Worm (Caenorhabditis elegans): ENCODE data around the gene comt-2.

The comt-2 gene

DNA sequence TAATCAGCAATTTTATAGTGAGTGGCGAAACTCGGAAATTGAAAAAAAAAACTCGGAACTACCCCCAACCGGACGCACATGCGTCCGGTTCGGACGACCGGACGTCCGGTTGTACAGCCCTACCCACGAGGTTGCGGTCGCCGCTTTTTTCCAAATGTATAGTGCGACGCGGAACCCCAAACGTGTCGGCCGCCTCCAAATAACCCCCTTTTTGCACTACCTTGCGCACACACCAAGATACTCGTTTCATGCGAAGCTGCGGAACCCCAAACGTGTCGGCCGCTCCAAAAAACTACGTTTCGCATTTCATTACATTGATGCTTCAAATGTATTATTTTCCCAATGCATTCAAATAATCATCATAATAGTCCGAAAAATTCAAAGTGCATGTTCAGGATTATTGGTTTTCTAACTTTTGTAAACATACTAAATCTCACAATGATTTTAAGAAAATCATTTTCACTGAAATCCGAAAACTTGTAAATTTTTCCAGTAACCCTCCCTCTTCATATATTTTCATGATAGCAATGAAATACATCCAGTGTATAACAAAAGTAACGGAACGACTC is 22.2 kb downstream of the comt-2 start, which contains the start of gene srw-35:
Gene srw-35, plus strand, starts transcription at position 519 of the 569 bp plus-strand sequence.
- TF ChIP-seq ceh-39 (tag; optimal IDR thresholded peaks at IDR 0.05) (no peak), sptf-1 (tag; optimal IDR thresholded peaks at IDR 0.05) (no peak), nhr-2 (tag; optimal IDR thresholded peaks at IDR 0.05) (no peak), ceh-83 (GFP tag; optimal IDR thresholded peaks at IDR 0.05) (no peak), elt-1 (tag; optimal IDR thresholded peaks at IDR 0.05; ENCODE audit: borderline replicate concordance, insufficient read depth) (no peak), hlh-1 (tag; optimal IDR thresholded peaks at IDR 0.05) (no peak)

DNA sequence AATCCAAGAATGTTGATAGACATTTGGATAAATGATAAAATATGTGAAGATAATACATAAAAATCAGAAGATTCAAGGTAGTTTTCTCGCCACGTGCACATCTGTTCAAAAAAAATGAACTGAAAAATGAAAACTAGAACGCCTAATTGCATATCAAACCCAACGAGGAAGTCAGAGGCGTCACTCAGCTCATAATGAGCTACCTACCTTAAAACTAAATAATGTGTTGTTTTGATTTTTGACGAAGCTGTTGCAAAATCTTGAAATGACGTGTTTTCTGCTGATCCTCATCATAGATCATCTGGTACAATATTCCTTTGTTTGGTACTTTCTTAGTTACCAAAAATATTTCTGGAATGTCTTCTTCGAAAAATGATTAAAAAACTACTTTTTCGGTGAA is 23.4 kb downstream of the comt-2 start, which contains the start of gene srh-138:
Gene srh-138, minus strand, starts transcription at position 101 of the 400 bp plus-strand sequence.
- no peak for TF ChIP-seq lsy-2 (tag; optimal IDR thresholded peaks at IDR 0.05)
- no peak for TF ChIP-seq unc-39 (tag; optimal IDR thresholded peaks at IDR 0.05)
- no peak for TF ChIP-seq hlh-1 (tag; optimal IDR thresholded peaks at IDR 0.05)
- no peak for TF ChIP-seq nhr-12 (tag; optimal IDR thresholded peaks at IDR 0.05)
- TF ChIP-seq mab-5 (tag; optimal IDR thresholded peaks at IDR 0.05), result no peak
- TF ChIP-seq mls-2 (tag; optimal IDR thresholded peaks at IDR 0.05), result no peak
- no peak for TF ChIP-seq nhr-237 (tag; optimal IDR thresholded peaks at IDR 0.05)
- no peak for TF ChIP-seq ces-1 (GFP tag; optimal IDR thresholded peaks at IDR 0.05)
- TF ChIP-seq mep-1 (tag; optimal IDR thresholded peaks at IDR 0.05), result no peak
- TF ChIP-seq nhr-28 (tag; optimal IDR thresholded peaks at IDR 0.05), result no peak
- TF ChIP-seq snpc-4 (tag; optimal IDR thresholded peaks at IDR 0.05), result no peak
- TF ChIP-seq ceh-39 (tag; optimal IDR thresholded peaks at IDR 0.05), result no peak
- no peak for TF ChIP-seq drap-1 (GFP tag; optimal IDR thresholded peaks at IDR 0.05)
- no peak for TF ChIP-seq elt-3 (tag; optimal IDR thresholded peaks at IDR 0.05)
- no peak for TF ChIP-seq sem-2 (GFP tag; optimal IDR thresholded peaks at IDR 0.05)
- TF ChIP-seq bed-3 (GFP tag; optimal IDR thresholded peaks at IDR 0.05), result no peak

DNA sequence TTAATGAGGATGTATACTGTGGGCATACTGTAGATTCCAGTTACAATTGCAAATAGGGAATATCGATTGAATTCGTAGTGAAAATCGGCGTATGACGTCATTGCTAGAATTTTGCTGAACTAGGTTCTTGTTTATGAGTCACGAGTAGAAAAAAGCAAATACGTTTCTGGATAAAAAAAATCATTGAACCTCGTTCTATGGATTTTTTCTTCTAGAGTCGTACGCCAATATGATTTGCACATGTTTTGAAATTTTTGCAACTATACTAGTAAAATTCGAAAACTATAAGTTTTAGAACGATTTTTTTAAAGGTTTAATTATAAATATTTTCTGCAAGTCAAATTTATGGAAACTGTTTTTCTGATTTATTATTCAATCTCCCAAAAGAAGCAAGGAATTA is 26.4 kb downstream of the comt-2 start, which contains the start of gene sru-44:
Gene sru-44, minus strand, starts transcription at position 101 of the 400 bp plus-strand sequence.
- TF ChIP-seq ceh-83 (GFP tag; optimal IDR thresholded peaks at IDR 0.05), result no peak
- TF ChIP-seq nhr-237 (tag; optimal IDR thresholded peaks at IDR 0.05), result no peak
- no peak for TF ChIP-seq pha-4 (tag; optimal IDR thresholded peaks at IDR 0.05)
- TF ChIP-seq lin-13 (tag; optimal IDR thresholded peaks at IDR 0.05), result no peak
- TF ChIP-seq mls-2 (tag; optimal IDR thresholded peaks at IDR 0.05), result no peak
- TF ChIP-seq nhr-28 (tag; optimal IDR thresholded peaks at IDR 0.05), result no peak
- TF ChIP-seq sem-2 (GFP tag; optimal IDR thresholded peaks at IDR 0.05), result no peak
- TF ChIP-seq unc-39 (tag; optimal IDR thresholded peaks at IDR 0.05), result no peak
- TF ChIP-seq snpc-4 (tag; optimal IDR thresholded peaks at IDR 0.05), result no peak
- TF ChIP-seq elt-1 (tag; optimal IDR thresholded peaks at IDR 0.05; ENCODE audit: borderline replicate concordance, insufficient read depth), result no peak

DNA sequence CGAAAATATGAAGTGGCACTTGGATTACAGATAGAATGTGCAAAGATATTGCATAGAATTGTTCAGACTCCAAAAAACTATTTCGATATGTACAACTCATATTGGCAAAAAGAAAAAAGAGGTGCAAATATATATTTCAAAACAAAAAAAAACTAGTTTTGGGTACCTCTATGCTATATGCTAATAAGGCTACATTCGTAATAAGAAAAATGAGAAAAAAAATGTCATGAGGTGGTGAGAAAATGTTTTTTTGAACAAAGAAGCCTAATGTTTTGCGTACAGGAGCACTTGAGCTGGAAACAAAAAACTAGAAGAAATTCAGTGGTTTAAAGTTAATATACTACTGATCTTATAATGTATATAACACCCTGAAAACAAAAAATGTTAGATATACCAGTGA is 33.4 kb downstream of the comt-2 start, which contains the start of gene srh-142:
Gene srh-142, minus strand, starts transcription at position 101 of the 400 bp plus-strand sequence.
- TF ChIP-seq elt-3 (tag; optimal IDR thresholded peaks at IDR 0.05) (no peak), nhr-76 (tag; optimal IDR thresholded peaks at IDR 0.05) (no peak), ceh-43 (GFP tag; optimal IDR thresholded peaks at IDR 0.05) (no peak), bed-3 (GFP tag; optimal IDR thresholded peaks at IDR 0.05) (no peak), unc-120 (tag; optimal IDR thresholded peaks at IDR 0.05; ENCODE audit: poor library complexity, severe bottlenecking) (no peak), ceh-83 (GFP tag; optimal IDR thresholded peaks at IDR 0.05) (no peak), blmp-1 (tag; optimal IDR thresholded peaks at IDR 0.05) (no peak), lsy-2 (tag; optimal IDR thresholded peaks at IDR 0.05) (no peak), mab-5 (tag; optimal IDR thresholded peaks at IDR 0.05) (no peak), lin-32 (GFP tag; optimal IDR thresholded peaks at IDR 0.05) (no peak), tbx-8 (GFP tag; optimal IDR thresholded peaks at IDR 0.05) (no peak), lin-13 (tag; optimal IDR thresholded peaks at IDR 0.05) (no peak), ztf-11 (tag; optimal IDR thresholded peaks at IDR 0.05) (no peak), nhr-12 (tag; optimal IDR thresholded peaks at IDR 0.05) (no peak), M03D4.4 (tag; optimal IDR thresholded peaks at IDR 0.05) (no peak), sem-2 (GFP tag; optimal IDR thresholded peaks at IDR 0.05) (no peak)

DNA sequence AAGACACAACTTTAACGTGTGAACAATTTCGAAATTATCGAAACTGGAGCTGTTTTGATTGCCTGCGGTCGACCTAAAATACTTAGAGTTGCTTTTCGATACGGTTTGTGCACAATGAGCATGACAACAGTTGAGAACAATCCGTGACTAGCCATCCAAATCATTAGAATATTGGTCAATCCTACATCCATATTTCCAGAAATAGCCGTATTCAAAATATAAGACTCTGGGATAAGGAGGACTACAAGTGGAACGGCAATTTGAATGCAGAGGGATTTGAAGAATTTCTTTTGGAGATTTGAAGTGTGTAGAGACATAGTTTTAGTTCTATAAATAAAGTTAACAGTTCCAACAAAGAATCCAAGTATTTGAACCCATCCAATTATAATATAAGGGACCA is 34.9 kb downstream of the comt-2 start:
- no peak for TF ChIP-seq elt-3 (tag; optimal IDR thresholded peaks at IDR 0.05)
- TF ChIP-seq tbx-8 (GFP tag; optimal IDR thresholded peaks at IDR 0.05), result no peak
- TF ChIP-seq unc-120 (tag; optimal IDR thresholded peaks at IDR 0.05; ENCODE audit: poor library complexity, severe bottlenecking), result no peak
- no peak for TF ChIP-seq bed-3 (GFP tag; optimal IDR thresholded peaks at IDR 0.05)
- TF ChIP-seq zip-8 (tag; optimal IDR thresholded peaks at IDR 0.05), result no peak

Data from whole organism, mixed stage, embryonic.